Worm (Caenorhabditis elegans) whole organism, late embryonic: Measurements from ENCODE around the gene ttb-1.

Source experiments
- K02D7.2 ChIP-seq: sonication (generic microtip); optimal IDR thresholded peaks from 2 replicates; lab custom pipeline; 2017; ENCODE audit warnings: mild to moderate bottlenecking, missing genetic modification characterization, missing compliant biosample characterization
- ama-1 ChIP-seq: fragments of 150-350 bp; optimal IDR thresholded peaks from 2 replicates; lab custom pipeline; 2014
- ceh-24 ChIP-seq: sonication (generic microtip); optimal IDR thresholded peaks from 2 replicates; lab custom pipeline; 2016; ENCODE audit warnings: mild to moderate bottlenecking, missing genetic modification characterization, missing compliant biosample characterization
- ceh-48 ChIP-seq: sonication (generic microtip); optimal IDR thresholded peaks from 2 replicates; lab custom pipeline; 2016; ENCODE audit warnings: missing genetic modification characterization, inconsistent platforms, missing compliant biosample characterization
- elt-2 ChIP-seq: sonication (generic microtip); optimal IDR thresholded peaks from 2 replicates; lab custom pipeline; 2016; ENCODE audit warnings: missing genetic modification reagents, missing genetic modification characterization, missing compliant biosample characterization
- lim-6 ChIP-seq: sonication (generic microtip); optimal IDR thresholded peaks from 2 replicates; lab custom pipeline; 2016; ENCODE audit warnings: missing genetic modification characterization, missing compliant biosample characterization
- madf-2 ChIP-seq: sonication (generic microtip); optimal IDR thresholded peaks from 2 replicates; lab custom pipeline; 2017; ENCODE audit warnings: missing genetic modification characterization, missing compliant biosample characterization
- nfya-1 ChIP-seq: sonication (generic microtip); optimal IDR thresholded peaks from 2 replicates; lab custom pipeline; 2017; ENCODE audit warnings: missing genetic modification characterization, mild to moderate bottlenecking, missing compliant biosample characterization, antibody characterized with exemption, moderate library complexity
- pat-9 ChIP-seq: fragments of 200-800 bp; sonication (Bioruptor generic); optimal IDR thresholded peaks from 2 replicates; lab custom pipeline; 2018; ENCODE audit warnings: mild to moderate bottlenecking, missing genetic modification characterization, moderate library complexity, missing compliant biosample characterization
- pax-1 ChIP-seq: fragments of 150-350 bp; optimal IDR thresholded peaks from 2 replicates; lab custom pipeline; 2014; ENCODE audit warnings: missing biosample characterization, missing genetic modification characterization
- pha-4 ChIP-seq: fragments of 150-350 bp; optimal IDR thresholded peaks from 2 replicates; lab custom pipeline; 2018; ENCODE audit warnings: missing biosample characterization, missing genetic modification reagents, missing genetic modification characterization
- sox-4 ChIP-seq: sonication (generic microtip); optimal IDR thresholded peaks from 2 replicates; lab custom pipeline; 2017; ENCODE audit warnings: mild to moderate bottlenecking, missing genetic modification characterization, inconsistent platforms, missing compliant biosample characterization
- unc-86 ChIP-seq: sonication (generic microtip); optimal IDR thresholded peaks from 2 replicates; lab custom pipeline; 2016; ENCODE audit warnings: missing genetic modification characterization, missing compliant biosample characterization

- TF ChIP-seq pax-1 (tag; lab: Kevin White, UChicago) (no peak), ama-1 (lab: Kevin White, UChicago) (no peak), K02D7.2 (tag; lab: Kevin White, UChicago) (no peak), ceh-24 (no peak), nfya-1 (tag; lab: Kevin White, UChicago) (peak; percentile 30), lim-6 (no peak), pha-4 (tag; lab: Kevin White, UChicago) (no peak), elt-2 (tag; lab: Kevin White, UChicago) (no peak), madf-2 (no peak), ceh-48 (no peak), pat-9 (tag; lab: Kevin White, UChicago) (no peak), unc-86 (tag; lab: Kevin White, UChicago) (no peak), sox-4 (no peak)
These were observed 33.9 kb upstream of the ttb-1 start, which contains the start of gene cgp-1 for ce11 chrV:122750-123149.
